Fruit fly (Drosophila melanogaster) whole organism, embryonic: ENCODE results near the gene CG31157.

Experiments used
- Adf1 ChIP-seq: fragments of 200-800 bp; sonication (Bioruptor generic); IDR thresholded peaks from 2 replicates; pipeline ENCODE4 v1.3.6; 2022; ENCODE audit warnings: missing biosample characterization, missing genetic modification characterization
- Blimp-1 ChIP-seq: fragments of 200-800 bp; sonication (Bioruptor generic); optimal IDR thresholded peaks from 3 replicates; lab custom pipeline; 2018; ENCODE audit warnings: missing biosample characterization, missing genetic modification characterization, mild to moderate bottlenecking, moderate library complexity, missing genetic modification reagents
- CG10366 ChIP-seq: fragments of 200-800 bp; sonication (Bioruptor generic); IDR thresholded peaks from 2 replicates; pipeline ENCODE4 v1.3.6; 2022; ENCODE audit warnings: missing biosample characterization, missing genetic modification characterization
- CG10654 ChIP-seq: fragments of 200-800 bp; sonication (Bioruptor generic); optimal IDR thresholded peaks from 2 replicates; lab custom pipeline; 2016; ENCODE audit warnings: missing biosample characterization, missing genetic modification characterization
- CG11247 ChIP-seq: fragments of 200-800 bp; sonication (Bioruptor generic); IDR thresholded peaks from 2 replicates; pipeline ENCODE4 v1.3.6; 2022; ENCODE audit warnings: missing biosample characterization, missing genetic modification characterization
- CG11504 ChIP-seq: fragments of 200-800 bp; sonication (Bioruptor generic); optimal IDR thresholded peaks from 3 replicates; lab custom pipeline; 2019; ENCODE audit warnings: missing biosample characterization, mild to moderate bottlenecking, missing genetic modification characterization, moderate library complexity
- CG11695 ChIP-seq: fragments of 200-800 bp; sonication (Bioruptor generic); IDR thresholded peaks from 3 replicates; pipeline ENCODE4 v1.3.6; 2022; ENCODE audit warnings: missing biosample characterization, missing genetic modification characterization
- CG12071 ChIP-seq: fragments of 200-800 bp; sonication (Bioruptor generic); optimal IDR thresholded peaks from 3 replicates; lab custom pipeline; 2018; ENCODE audit warnings: missing biosample characterization, mild to moderate bottlenecking, missing genetic modification characterization
- CG12769 ChIP-seq: fragments of 200-800 bp; sonication (Bioruptor generic); optimal IDR thresholded peaks from 2 replicates; lab custom pipeline; 2019; ENCODE audit warnings: missing biosample characterization, mild to moderate bottlenecking, missing genetic modification characterization, moderate library complexity
- CG13424 ChIP-seq: fragments of 200-800 bp; sonication (Bioruptor generic); optimal IDR thresholded peaks from 2 replicates; lab custom pipeline; 2019; ENCODE audit warnings: missing biosample characterization, mild to moderate bottlenecking, missing genetic modification characterization, moderate library complexity
- CG14014 ChIP-seq: fragments of 200-800 bp; sonication (Bioruptor generic); IDR thresholded peaks from 2 replicates; pipeline ENCODE4 v1.3.6; 2022; ENCODE audit warnings: missing biosample characterization, missing genetic modification characterization
- CG14050 ChIP-seq: fragments of 200-800 bp; sonication (Bioruptor generic); IDR thresholded peaks from 3 replicates; pipeline ENCODE4 v1.3.6; 2022; ENCODE audit warnings: missing biosample characterization, missing genetic modification characterization
- CG14710 ChIP-seq: fragments of 200-800 bp; sonication (Bioruptor generic); optimal IDR thresholded peaks from 3 replicates; lab custom pipeline; 2019; ENCODE audit warnings: missing biosample characterization, mild to moderate bottlenecking, missing genetic modification characterization, moderate library complexity
- CG15269 ChIP-seq: fragments of 200-800 bp; sonication (Bioruptor generic); optimal IDR thresholded peaks from 2 replicates; lab custom pipeline; 2018; ENCODE audit warnings: missing biosample characterization, mild to moderate bottlenecking, missing genetic modification characterization, moderate library complexity
- CG17361 ChIP-seq: fragments of 200-800 bp; sonication (Bioruptor generic); IDR thresholded peaks from 3 replicates; pipeline ENCODE4 v1.3.6; 2022; ENCODE audit warnings: missing biosample characterization, missing genetic modification characterization
- CG17568 ChIP-seq: fragments of 200-800 bp; sonication (Bioruptor generic); optimal IDR thresholded peaks from 2 replicates; lab custom pipeline; 2018; ENCODE audit warnings: missing biosample characterization, mild to moderate bottlenecking, missing genetic modification characterization, moderate library complexity
- CG17802 ChIP-seq: fragments of 200-800 bp; sonication (Bioruptor generic); optimal IDR thresholded peaks from 2 replicates; lab custom pipeline; 2018; ENCODE audit warnings: missing biosample characterization, mild to moderate bottlenecking, missing genetic modification characterization, moderate library complexity
- CG2120 ChIP-seq: fragments of 200-800 bp; sonication (Bioruptor generic); optimal IDR thresholded peaks from 3 replicates; lab custom pipeline; 2016; ENCODE audit warnings: missing biosample characterization, missing genetic modification characterization
- CG2199 ChIP-seq: fragments of 200-800 bp; sonication (Bioruptor generic); IDR thresholded peaks from 3 replicates; pipeline ENCODE4 v1.3.6; 2022; ENCODE audit warnings: missing biosample characterization, missing genetic modification characterization
- CG34422 ChIP-seq: fragments of 200-800 bp; sonication (Bioruptor generic); IDR thresholded peaks from 3 replicates; pipeline ENCODE4 v1.3.6; 2022; ENCODE audit warnings: missing biosample characterization, missing genetic modification characterization
- CG7786 ChIP-seq: fragments of 200-800 bp; sonication (Bioruptor generic); optimal IDR thresholded peaks from 2 replicates; lab custom pipeline; 2016; ENCODE audit warnings: missing biosample characterization, missing genetic modification characterization
- CG7839 ChIP-seq: fragments of 200-800 bp; sonication (Bioruptor generic); optimal IDR thresholded peaks from 3 replicates; lab custom pipeline; 2018; ENCODE audit warnings: missing biosample characterization, mild to moderate bottlenecking, missing genetic modification characterization, moderate library complexity
- CG8765 ChIP-seq: fragments of 200-800 bp; sonication (Bioruptor generic); IDR thresholded peaks from 2 replicates; pipeline ENCODE4 v1.3.6; 2022; ENCODE audit warnings: missing biosample characterization, missing genetic modification characterization
- CoRest ChIP-seq: fragments of 200-800 bp; sonication (Bioruptor generic); optimal IDR thresholded peaks from 3 replicates; lab custom pipeline; 2018; ENCODE audit warnings: missing biosample characterization, mild to moderate bottlenecking, missing genetic modification characterization, moderate library complexity
- Deaf1 ChIP-seq: fragments of 200-800 bp; optimal IDR thresholded peaks from 3 replicates; lab custom pipeline; 2019; ENCODE audit warnings: missing biosample characterization, mild to moderate bottlenecking, missing genetic modification characterization, moderate library complexity
- Dll ChIP-seq: fragments of 200-800 bp; sonication (Bioruptor generic); IDR thresholded peaks from 4 replicates; pipeline ENCODE4 v1.3.6; 2022; ENCODE audit warnings: missing biosample characterization, missing genetic modification characterization; ENCODE audit not compliant: partially characterized antibody
- Doc2 ChIP-seq: fragments of 200-800 bp; sonication (Bioruptor generic); IDR thresholded peaks from 2 replicates; pipeline ENCODE4 v1.3.6; 2022; ENCODE audit warnings: missing biosample characterization, missing genetic modification characterization
- Dp ChIP-seq: fragments of 200-800 bp; sonication (Bioruptor generic); optimal IDR thresholded peaks from 2 replicates; lab custom pipeline; 2018; ENCODE audit warnings: missing biosample characterization, mild to moderate bottlenecking, missing genetic modification characterization, moderate library complexity
- E2f1 ChIP-seq: fragments of 200-800 bp; sonication (Bioruptor generic); IDR thresholded peaks from 2 replicates; pipeline ENCODE4 v1.3.6; 2022; ENCODE audit warnings: missing biosample characterization, missing genetic modification characterization
- Eip74EF ChIP-seq, 2 experiments: fragments of 200-800 bp in 1 of 2; fragments of >200 bp in 1 of 2; sonication (Bioruptor generic) in 1 of 2; optimal IDR thresholded peaks; 2 replicates each; lab custom pipeline; 2017 to 2019; ENCODE audit warnings: missing biosample characterization in 2 of 2, missing genetic modification characterization in 2 of 2, mild to moderate bottlenecking in 1 of 2, moderate library complexity in 1 of 2
- Fer3 ChIP-seq: fragments of 200-800 bp; sonication (Bioruptor generic); optimal IDR thresholded peaks from 2 replicates; lab custom pipeline; 2018; ENCODE audit warnings: missing biosample characterization, mild to moderate bottlenecking, missing genetic modification characterization, moderate library complexity
- Kr ChIP-seq: fragments of 200-800 bp; sonication (Bioruptor generic); optimal IDR thresholded peaks from 2 replicates; lab custom pipeline; 2017; ENCODE audit warnings: missing biosample characterization, mild to moderate bottlenecking, missing genetic modification characterization
- Med ChIP-seq: fragments of 200-800 bp; sonication (Bioruptor generic); peaks from one replicate; lab custom pipeline; 2016; ENCODE audit warnings: missing biosample characterization, missing genetic modification characterization, mild to moderate bottlenecking, inconsistent platforms, moderate library complexity
- Pdp1 ChIP-seq, 2 experiments: fragments of 200-800 bp; sonication (Bioruptor generic); optimal IDR thresholded peaks; 3 replicates each; lab custom pipeline; 2016; ENCODE audit warnings: missing biosample characterization in 2 of 2, missing genetic modification characterization in 2 of 2, mild to moderate bottlenecking in 1 of 2, moderate library complexity in 1 of 2
- Ptx1 ChIP-seq: fragments of 200-800 bp; sonication (Bioruptor generic); IDR thresholded peaks from 2 replicates; pipeline ENCODE4 v1.3.6; 2022; ENCODE audit warnings: missing biosample characterization, missing genetic modification characterization
- Sox100B ChIP-seq: fragments of 200-800 bp; sonication (Bioruptor generic); optimal IDR thresholded peaks from 3 replicates; lab custom pipeline; 2018; ENCODE audit warnings: missing biosample characterization, mild to moderate bottlenecking, missing genetic modification characterization
- Sox102F ChIP-seq: fragments of 200-800 bp; sonication (Bioruptor generic); optimal IDR thresholded peaks from 2 replicates; lab custom pipeline; 2018; ENCODE audit warnings: missing biosample characterization, mild to moderate bottlenecking, missing genetic modification characterization, moderate library complexity
- chm ChIP-seq: fragments of 200-800 bp; sonication (Bioruptor generic); IDR thresholded peaks from 2 replicates; pipeline ENCODE4 v1.3.6; 2022; ENCODE audit warnings: missing biosample characterization, missing genetic modification characterization
- crol ChIP-seq: fragments of 200-800 bp; sonication (Bioruptor generic); IDR thresholded peaks from 2 replicates; pipeline ENCODE4 v1.3.6; 2022; ENCODE audit warnings: missing biosample characterization, missing genetic modification characterization
- dpn ChIP-seq, 2 experiments: fragments of 200-800 bp; sonication (Bioruptor generic); optimal IDR thresholded peaks; 3 replicates each; lab custom pipeline; 2016; ENCODE audit warnings: missing biosample characterization in 2 of 2, missing genetic modification characterization in 2 of 2
- emc ChIP-seq: fragments of 200-800 bp; sonication (Bioruptor generic); optimal IDR thresholded peaks from 2 replicates; lab custom pipeline; 2016; ENCODE audit warnings: missing biosample characterization, missing genetic modification characterization
- gem ChIP-seq: fragments of 200-800 bp; sonication (Bioruptor generic); optimal IDR thresholded peaks from 2 replicates; lab custom pipeline; 2019; ENCODE audit warnings: missing biosample characterization, mild to moderate bottlenecking, missing genetic modification characterization, moderate library complexity
- grau ChIP-seq: fragments of 200-800 bp; optimal IDR thresholded peaks from 3 replicates; lab custom pipeline; 2019; ENCODE audit warnings: missing biosample characterization, mild to moderate bottlenecking, missing genetic modification characterization, moderate library complexity
- grn ChIP-seq: fragments of 200-800 bp; sonication (Bioruptor generic); optimal IDR thresholded peaks from 3 replicates; lab custom pipeline; 2017; ENCODE audit warnings: missing biosample characterization, missing genetic modification characterization
- gt ChIP-seq: fragments of 200-800 bp; sonication (Bioruptor generic); IDR thresholded peaks from 2 replicates; pipeline ENCODE4 v1.3.6; 2022; ENCODE audit warnings: missing biosample characterization, missing genetic modification characterization
- ind ChIP-seq: fragments of 200-800 bp; sonication (Bioruptor generic); optimal IDR thresholded peaks from 3 replicates; lab custom pipeline; 2016; ENCODE audit warnings: missing biosample characterization, missing genetic modification characterization
- rib ChIP-seq: fragments of 200-800 bp; sonication (Bioruptor generic); IDR thresholded peaks from 2 replicates; pipeline ENCODE4 v1.3.6; 2022; ENCODE audit warnings: missing biosample characterization, missing genetic modification characterization
- row ChIP-seq: fragments of 200-800 bp; sonication (Bioruptor generic); IDR thresholded peaks from 3 replicates; pipeline ENCODE4 v1.3.6; 2022; ENCODE audit warnings: missing biosample characterization, missing genetic modification characterization
- slbo ChIP-seq: fragments of 200-800 bp; sonication (Bioruptor generic); IDR thresholded peaks from 2 replicates; pipeline ENCODE4 v1.3.6; 2022; ENCODE audit warnings: missing biosample characterization, missing genetic modification characterization
- yki ChIP-seq: fragments of >200 bp; optimal IDR thresholded peaks from 3 replicates; lab custom pipeline; 2018

CG31157 gene

DNA sequence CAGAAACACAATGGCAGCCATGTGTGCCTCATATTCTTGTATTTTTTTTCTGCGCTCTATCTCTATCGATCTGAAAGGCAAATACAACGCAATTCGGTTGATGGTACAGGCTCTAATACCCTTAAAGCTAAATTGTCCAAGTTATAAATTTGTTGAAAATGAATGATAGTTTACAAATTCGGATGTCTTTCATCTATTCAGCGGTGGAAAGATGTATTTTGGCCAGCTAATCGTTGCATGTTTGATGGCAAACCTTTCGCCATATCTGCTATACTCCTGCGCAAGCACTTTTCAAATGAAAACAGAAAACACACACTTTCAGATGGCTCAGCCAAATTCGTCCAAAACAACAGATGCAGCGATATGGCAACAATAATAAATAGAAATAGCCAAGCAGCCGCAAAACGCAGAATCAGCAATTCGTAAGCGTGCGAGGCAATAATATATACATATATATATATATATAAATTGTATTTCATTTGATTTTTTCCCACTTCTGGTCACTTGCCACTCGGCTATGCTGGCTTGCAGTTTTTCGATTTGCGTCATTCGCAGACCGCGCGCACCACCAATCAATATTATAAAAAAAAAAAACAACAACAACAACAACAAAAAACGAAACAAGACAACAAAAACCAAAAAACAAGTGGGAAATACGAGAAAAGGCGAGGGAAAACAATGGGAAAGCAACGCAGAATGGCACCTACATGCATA, 33.2 kb upstream of the CG31157 start (continued):
- peak; percentile 27 for TF ChIP-seq CG11504 (tag; lab: Kevin White, UChicago)
- peak; percentile 46 for TF ChIP-seq CG15269 (tag; lab: Kevin White, UChicago)
- TF ChIP-seq grn (GFP tag; lab: Kevin White, UChicago) = no peak
- TF ChIP-seq CG11247 = no peak
- peak; percentile 8 for TF ChIP-seq CG7839
- TF ChIP-seq Doc2 (GFP tag; lab: Robert Waterston, UW) = no peak
- 0 out of 3 replicates have a peak, but pooled peaks have one; percentile 18 for TF ChIP-seq CG17361 (GFP tag; lab: Robert Waterston, UW)
- TF ChIP-seq CG14710 (tag; lab: Kevin White, UChicago) = no peak
- TF ChIP-seq CG14050 = peak; percentile 16; the same call in 1 of the 3 replicates
- no peak for TF ChIP-seq rib (GFP tag; lab: Robert Waterston, UW)
- peak; percentile 44; the same call in 1 of the 3 replicates for TF ChIP-seq row (GFP tag; lab: Robert Waterston, UW)
- TF ChIP-seq E2f1 (GFP tag; lab: Robert Waterston, UW) = no peak
- 0 out of 3 replicates have a peak, but pooled peaks have one; percentile 16 for TF ChIP-seq CG11695 (GFP tag; lab: Robert Waterston, UW)
- TF ChIP-seq chm (GFP tag; lab: Robert Waterston, UW) = no peak
- TF ChIP-seq Sox100B (GFP tag; lab: Kevin White, UChicago) = no peak
- TF ChIP-seq dpn (GFP tag; optimal IDR thresholded peaks at IDR 0.05; lab: Kevin White, UChicago) = peak in 1 of 2 experiments; percentile 1
- TF ChIP-seq CG13424 (tag; lab: Kevin White, UChicago) = peak; percentile 8
- no peak for TF ChIP-seq yki (lab: Kevin White, UChicago)
- TF ChIP-seq gem (tag; lab: Kevin White, UChicago) = peak; percentile 29
- no peak for TF ChIP-seq CG14014 (GFP tag; lab: Robert Waterston, UW)
- peak; percentile 16 for TF ChIP-seq CG12769 (tag; lab: Kevin White, UChicago)
- peak; percentile 6 for TF ChIP-seq Sox102F (GFP tag; lab: Kevin White, UChicago)
- TF ChIP-seq CG17568 = no peak
- TF ChIP-seq emc (GFP tag; lab: Kevin White, UChicago) = no peak
- TF ChIP-seq Ptx1 (GFP tag; lab: Robert Waterston, UW) = peak; percentile 12; the same call in 1 of the 2 replicates
- no peak for TF ChIP-seq CG10366 (GFP tag; lab: Robert Waterston, UW)
- peak; percentile 38 for TF ChIP-seq CG2120 (GFP tag; lab: Kevin White, UChicago)
- TF ChIP-seq grau = peak; percentile 19
- no peak for TF ChIP-seq CG8765 (GFP tag; lab: Robert Waterston, UW)
- no peak for TF ChIP-seq gt (GFP tag; lab: Robert Waterston, UW)
- no peak for TF ChIP-seq Kr (GFP tag; lab: Kevin White, UChicago)
- TF ChIP-seq slbo = peak; percentile 26; the same call in 1 of the 2 replicates
- TF ChIP-seq Fer3 = peak; percentile 21
- peak; percentile 55 for TF ChIP-seq Med (GFP tag; lab: Kevin White, UChicago)
- TF ChIP-seq Eip74EF (GFP tag; optimal IDR thresholded peaks at IDR 0.05; lab: Kevin White, UChicago) = no peak
- TF ChIP-seq CG12071 (GFP tag; lab: Kevin White, UChicago) = no peak
- peak; percentile 19 for TF ChIP-seq CoRest (tag; lab: Kevin White, UChicago)

DNA sequence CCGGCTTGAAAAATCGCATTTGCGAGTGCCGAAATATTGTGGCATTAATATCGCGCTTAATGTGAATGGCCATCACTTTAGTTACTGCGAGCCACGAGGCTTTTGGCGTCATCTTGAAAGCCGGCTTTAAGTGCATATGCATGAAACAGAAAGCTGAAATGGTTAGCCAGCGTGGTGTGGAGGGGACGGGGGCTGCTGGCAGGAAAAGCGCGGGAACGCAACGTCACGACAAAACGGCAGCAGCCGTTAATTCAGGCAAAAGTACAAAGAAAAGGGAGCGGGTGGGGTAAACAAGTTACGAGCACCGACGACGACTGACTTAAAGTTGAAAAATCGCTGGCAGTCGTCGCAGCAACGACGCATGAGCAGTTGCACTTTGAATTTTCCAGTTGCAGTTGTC, 32.1 kb upstream of the CG31157 start:
- no peak for TF ChIP-seq CG7786 (GFP tag; lab: Kevin White, UChicago)
- no peak for TF ChIP-seq CG17802 (tag; lab: Kevin White, UChicago)
- TF ChIP-seq Pdp1 (GFP tag; optimal IDR thresholded peaks at IDR 0.05; lab: Kevin White, UChicago) = peak in 1 of 2 experiments; percentile 19
- 0 out of 4 replicates have a peak, but pooled peaks have one; percentile 20 for TF ChIP-seq Dll (GFP tag; lab: Robert Waterston, UW)
- peak; percentile 5 for TF ChIP-seq Dp (GFP tag; lab: Kevin White, UChicago)
- peak; percentile 63 for TF ChIP-seq crol (GFP tag; lab: Robert Waterston, UW)
- peak; percentile 52 for TF ChIP-seq Deaf1 (tag; lab: Kevin White, UChicago)
- TF ChIP-seq Adf1 (GFP tag; lab: Robert Waterston, UW) = no peak
- no peak for TF ChIP-seq ind
- 0 out of 3 replicates have a peak, but pooled peaks have one; percentile 12 for TF ChIP-seq CG2199 (GFP tag; lab: Robert Waterston, UW)
- peak; percentile 20; the same call in 1 of the 3 replicates for TF ChIP-seq CG34422 (GFP tag; lab: Robert Waterston, UW)
- TF ChIP-seq CG10654 (GFP tag; lab: Kevin White, UChicago) = no peak
- TF ChIP-seq Med (GFP tag; lab: Kevin White, UChicago) = peak; percentile 0
- TF ChIP-seq Blimp-1 (GFP tag; lab: Kevin White, UChicago) = peak; percentile 57
